Fruit fly (Drosophila melanogaster) whole organism, prepupa: Measurements from ENCODE around the gene CG13126.
A peak's percentile ranks its signal among the peaks of the same experiment; 100 is the strongest.

Source experiments
- CG10669 ChIP-seq: fragments of 200-800 bp; sonication (Bioruptor generic); optimal IDR thresholded peaks from 3 replicates; lab custom pipeline; 2018; ENCODE audit warnings: missing biosample characterization, mild to moderate bottlenecking, missing genetic modification characterization, moderate library complexity
- CG31627 ChIP-seq: fragments of 200-800 bp; sonication (Bioruptor generic); optimal IDR thresholded peaks from 3 replicates; lab custom pipeline; 2016; ENCODE audit warnings: missing biosample characterization, missing genetic modification characterization
- CG34406 ChIP-seq: fragments of 200-800 bp; sonication (Bioruptor generic); optimal IDR thresholded peaks from 3 replicates; lab custom pipeline; 2016; ENCODE audit warnings: missing biosample characterization, missing genetic modification characterization
- CG6163 ChIP-seq: fragments of 200-800 bp; sonication (Bioruptor generic); IDR thresholded peaks from 3 replicates; pipeline ENCODE4 v1.3.6; 2022; ENCODE audit warnings: missing biosample characterization, missing genetic modification characterization
- CG6808 ChIP-seq: fragments of 200-800 bp; sonication (Bioruptor generic); optimal IDR thresholded peaks from 3 replicates; lab custom pipeline; 2017; ENCODE audit warnings: missing biosample characterization, missing genetic modification characterization, mild to moderate bottlenecking, moderate library complexity, missing genetic modification reagents
- Ets21C ChIP-seq: fragments of 200-800 bp; sonication (Bioruptor generic); optimal IDR thresholded peaks from 3 replicates; lab custom pipeline; 2016; ENCODE audit warnings: missing biosample characterization, missing genetic modification characterization
- Sox102F ChIP-seq: fragments of 200-800 bp; sonication (Bioruptor generic); optimal IDR thresholded peaks from 2 replicates; lab custom pipeline; 2016; ENCODE audit warnings: missing biosample characterization, mild to moderate bottlenecking, missing genetic modification characterization
- eg ChIP-seq: fragments of 200-800 bp; sonication (Bioruptor generic); IDR thresholded peaks from 3 replicates; pipeline ENCODE4 v1.3.6; 2022; ENCODE audit warnings: missing biosample characterization, missing genetic modification characterization
- spab ChIP-seq: fragments of 200-800 bp; sonication (Bioruptor generic); optimal IDR thresholded peaks from 2 replicates; lab custom pipeline; 2017; ENCODE audit warnings: missing biosample characterization, mild to moderate bottlenecking, missing genetic modification characterization, missing genetic modification reagents
- ss ChIP-seq, 2 experiments: fragments of 200-800 bp; sonication (Bioruptor generic); optimal IDR thresholded peaks; 2 replicates in 1 of 2; 3 replicates in 1 of 2; lab custom pipeline; 2017 to 2018; ENCODE audit warnings: mild to moderate bottlenecking in 2 of 2, missing biosample characterization in 2 of 2, missing genetic modification characterization in 2 of 2, moderate library complexity in 1 of 2

DNA sequence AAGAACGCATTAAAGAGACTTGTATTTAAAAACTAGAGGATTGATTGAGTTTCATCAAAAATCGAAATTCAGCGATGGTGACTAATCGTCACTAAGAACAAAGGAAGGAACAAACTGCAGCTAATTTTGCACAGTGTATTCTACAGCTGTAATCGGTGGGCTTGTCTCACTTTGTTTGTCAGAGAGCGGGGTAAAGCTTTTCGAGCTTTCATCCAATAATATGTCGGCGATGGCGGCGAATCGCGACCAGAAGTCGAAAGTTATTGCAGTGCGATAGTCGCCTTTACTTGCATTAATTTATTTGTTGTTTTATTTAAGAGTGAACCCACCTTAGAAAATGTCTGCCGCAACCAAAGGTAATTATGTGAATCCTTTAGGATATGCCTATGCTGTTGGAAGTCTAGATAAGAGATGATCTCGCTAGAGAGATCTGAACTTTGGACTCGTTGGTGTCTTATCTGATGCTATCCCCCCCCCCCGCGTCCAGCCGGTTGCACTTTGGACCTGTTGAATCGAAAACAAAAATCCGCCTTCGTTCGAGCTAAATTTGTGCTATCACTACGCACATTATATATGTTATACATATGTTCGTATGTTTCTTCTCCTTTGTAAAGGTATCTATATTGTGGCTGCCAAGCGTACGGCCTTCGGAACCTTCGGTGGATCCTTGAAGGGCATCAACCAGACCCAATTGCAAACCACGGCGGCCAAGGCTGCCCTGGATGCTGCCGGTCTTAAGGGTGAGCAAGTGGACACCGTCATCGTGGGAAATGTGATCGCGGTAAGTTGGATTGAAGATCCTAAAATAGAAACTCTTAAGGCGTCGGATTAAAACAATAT lies 38.8 kb downstream of the CG13126 start, which contains the start of gene yip2:
- TF ChIP-seq ss (GFP tag; optimal IDR thresholded peaks at IDR 0.05; lab: Kevin White, UChicago), result peak; percentile 100
- peak; percentile 88 for TF ChIP-seq Sox102F (GFP tag; lab: Kevin White, UChicago)
- peak; percentile 76 for TF ChIP-seq CG6163 (GFP tag; lab: Robert Waterston, UW)
- peak; percentile 99 for TF ChIP-seq CG6808 (GFP tag; lab: Kevin White, UChicago)
- peak; percentile 59 for TF ChIP-seq CG34406 (GFP tag; lab: Kevin White, UChicago)
- peak; percentile 99 for TF ChIP-seq spab (GFP tag; lab: Kevin White, UChicago)
- TF ChIP-seq CG10669 (GFP tag; lab: Kevin White, UChicago), result peak; percentile 98
- TF ChIP-seq CG31627 (GFP tag; lab: Kevin White, UChicago), result peak; percentile 54
- peak; percentile 18 for TF ChIP-seq Ets21C (GFP tag; lab: Kevin White, UChicago)
- peak; percentile 91 for TF ChIP-seq eg (GFP tag; lab: Robert Waterston, UW)
